Fruit fly (Drosophila melanogaster) whole organism, prepupa: ENCODE data around the gene corto.

Experiments
- Blimp-1 ChIP-seq: fragments of 200-800 bp; sonication (Bioruptor generic); optimal IDR thresholded peaks from 3 replicates; lab custom pipeline; 2017; ENCODE audit warnings: missing biosample characterization, missing genetic modification characterization, mild to moderate bottlenecking, moderate library complexity, missing genetic modification reagents
- CG6792 ChIP-seq: fragments of 200-800 bp; sonication (Bioruptor generic); optimal IDR thresholded peaks from 3 replicates; lab custom pipeline; 2016; ENCODE audit warnings: missing biosample characterization, missing genetic modification characterization
- Ets21C ChIP-seq: fragments of 200-800 bp; sonication (Bioruptor generic); optimal IDR thresholded peaks from 3 replicates; lab custom pipeline; 2016; ENCODE audit warnings: missing biosample characterization, missing genetic modification characterization
- Sox14 ChIP-seq: fragments of 200-800 bp; sonication (Bioruptor generic); optimal IDR thresholded peaks from 3 replicates; lab custom pipeline; 2016; ENCODE audit warnings: missing biosample characterization, missing genetic modification characterization
- salr ChIP-seq, 2 experiments: fragments of 200-800 bp; sonication (Bioruptor generic); optimal IDR thresholded peaks; 3 replicates each; lab custom pipeline; 2016 to 2018; ENCODE audit warnings: missing biosample characterization in 2 of 2, missing genetic modification characterization in 2 of 2, mild to moderate bottlenecking in 1 of 2

dm6 chr3R:5109558-5110211, 22.8 kb upstream of the corto start:
- TF ChIP-seq salr (GFP tag; optimal IDR thresholded peaks at IDR 0.05; lab: Kevin White, UChicago) (no peak), CG6792 (no peak), Ets21C (GFP tag; lab: Kevin White, UChicago) (no peak), Blimp-1 (GFP tag; lab: Kevin White, UChicago) (no peak), Sox14 (no peak)
